Worm (Caenorhabditis elegans) whole organism, early embryonic: Measurements from ENCODE around the gene T07F8.1.
A peak's percentile ranks its signal among the peaks of the same experiment; 100 is the strongest.

Experiments
- B0310.2 ChIP-seq: sonication (generic microtip); optimal IDR thresholded peaks from 2 replicates; lab custom pipeline; 2016; ENCODE audit warnings: mild to moderate bottlenecking, missing genetic modification characterization, missing compliant biosample characterization
- F13C5.2 ChIP-seq: sonication (generic microtip); optimal IDR thresholded peaks from 2 replicates; lab custom pipeline; 2017; ENCODE audit warnings: mild to moderate bottlenecking, missing genetic modification characterization, inconsistent platforms, missing compliant biosample characterization
- aly-1 ChIP-seq: sonication (generic microtip); optimal IDR thresholded peaks from 2 replicates; lab custom pipeline; 2016; ENCODE audit warnings: missing genetic modification characterization, missing compliant biosample characterization
- ama-1 ChIP-seq: fragments of 150-350 bp; optimal IDR thresholded peaks from 2 replicates; lab custom pipeline; 2014
- ceh-13 ChIP-seq: fragments of 200-800 bp; sonication (Bioruptor generic); optimal IDR thresholded peaks from 2 replicates; lab custom pipeline; 2018; ENCODE audit warnings: mild to moderate bottlenecking, missing genetic modification characterization, missing compliant biosample characterization
- ceh-36 ChIP-seq: sonication (generic microtip); optimal IDR thresholded peaks from 2 replicates; lab custom pipeline; 2016; ENCODE audit warnings: missing genetic modification characterization, inconsistent platforms, missing compliant biosample characterization
- ets-7 ChIP-seq: sonication (generic microtip); optimal IDR thresholded peaks from 2 replicates; lab custom pipeline; 2016; ENCODE audit warnings: missing genotype, missing genetic modification characterization, missing compliant biosample characterization
- flt-1 ChIP-seq: fragments of 200-800 bp; sonication (Bioruptor generic); IDR thresholded peaks from 2 replicates; pipeline ENCODE4 v1.3.6; 2022; ENCODE audit warnings: missing genetic modification characterization, missing compliant biosample characterization
- hmbx-1 ChIP-seq: sonication (generic microtip); optimal IDR thresholded peaks from 2 replicates; lab custom pipeline; 2016; ENCODE audit warnings: mild to moderate bottlenecking, missing genetic modification characterization, missing compliant biosample characterization
- hmg-4 ChIP-seq: fragments of 200-800 bp; sonication (Bioruptor generic); optimal IDR thresholded peaks from 2 replicates; lab custom pipeline; 2018; ENCODE audit warnings: mild to moderate bottlenecking, missing genetic modification characterization, missing compliant biosample characterization
- hnd-1 ChIP-seq: sonication (generic microtip); optimal IDR thresholded peaks from 2 replicates; lab custom pipeline; 2016; ENCODE audit warnings: missing genetic modification characterization, missing compliant biosample characterization
- pes-1 ChIP-seq: fragments of 200-800 bp; sonication (Bioruptor generic); IDR thresholded peaks from 2 replicates; pipeline ENCODE4 v1.3.6; 2022; ENCODE audit warnings: missing genetic modification reagents, missing genetic modification characterization, missing compliant biosample characterization
- scrt-1 ChIP-seq: fragments of 200-800 bp; sonication (Bioruptor generic); IDR thresholded peaks from 2 replicates; pipeline ENCODE4 v1.3.6; 2022; ENCODE audit warnings: missing genetic modification characterization, missing compliant biosample characterization
- sea-1 ChIP-seq: fragments of 200-800 bp; sonication (Bioruptor generic); conservative IDR thresholded peaks from 2 replicates; pipeline ENCODE4 v1.3.6; 2022; ENCODE audit warnings: missing genetic modification characterization, missing compliant biosample characterization
- tbx-11 ChIP-seq: fragments of 200-800 bp; sonication (Bioruptor generic); IDR thresholded peaks from 2 replicates; pipeline ENCODE4 v1.3.6; 2022; ENCODE audit warnings: missing genetic modification characterization, missing compliant biosample characterization
- tbx-37 ChIP-seq: fragments of 200-800 bp; sonication (Bioruptor generic); conservative IDR thresholded peaks from 2 replicates; pipeline ENCODE4 v1.3.6; 2022; ENCODE audit warnings: missing genetic modification reagents, missing genetic modification characterization, missing compliant biosample characterization
- tra-4 ChIP-seq: sonication (generic microtip); optimal IDR thresholded peaks from 2 replicates; lab custom pipeline; 2017; ENCODE audit warnings: missing genetic modification characterization, missing compliant biosample characterization

The T07F8.1 gene

DNA sequence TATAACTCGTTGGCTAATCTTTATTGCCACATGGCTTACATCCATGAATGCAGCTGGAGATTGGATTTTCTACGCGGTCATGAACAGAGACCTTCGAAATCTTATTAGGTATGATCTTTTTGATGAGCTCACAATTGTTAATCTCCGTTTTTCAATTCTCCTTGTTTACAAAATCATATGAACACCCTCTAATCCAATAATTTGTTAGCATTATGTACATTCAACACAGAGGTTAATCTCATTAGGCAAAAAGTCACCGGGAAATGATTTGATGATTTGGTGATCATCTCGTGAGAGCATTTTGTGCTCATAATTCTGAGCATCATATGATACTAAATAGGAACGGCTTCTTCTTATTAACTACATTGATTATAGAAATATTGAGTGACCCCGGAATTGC lies 2.0 kb upstream of the T07F8.1 start:
- no peak for TF ChIP-seq pes-1 (GFP tag; lab: Robert Waterston, UW)
- TF ChIP-seq ceh-13, result no peak
- no peak for TF ChIP-seq hnd-1 (tag; lab: Kevin White, UChicago)
- no peak for TF ChIP-seq tbx-11 (GFP tag; lab: Robert Waterston, UW)
- no peak for TF ChIP-seq ceh-36 (tag; lab: Kevin White, UChicago)
- TF ChIP-seq ets-7 (tag; lab: Kevin White, UChicago), result no peak
- no peak for TF ChIP-seq aly-1 (tag; lab: Kevin White, UChicago)
- no peak for TF ChIP-seq hmg-4 (GFP tag; lab: Kevin White, UChicago)

DNA sequence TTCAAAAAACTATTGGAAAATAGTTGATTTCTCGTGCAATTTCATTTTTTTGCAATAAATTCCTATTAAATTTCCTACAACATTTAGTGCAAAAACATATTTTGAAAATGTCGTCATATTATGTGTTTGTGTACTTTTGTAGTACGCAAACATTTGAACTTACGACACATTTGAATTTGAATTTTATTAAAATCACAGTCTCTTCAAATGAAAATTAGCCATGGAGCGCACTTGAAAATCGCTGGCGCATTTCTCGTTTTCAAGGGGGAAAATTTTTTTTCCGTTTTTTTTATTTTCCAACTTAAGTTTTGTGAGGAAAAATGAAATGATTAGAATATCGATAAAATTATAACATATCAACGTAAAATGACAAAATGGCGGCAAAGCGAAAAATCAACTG lies 649 bp upstream of the T07F8.1 start:
- no peak for TF ChIP-seq hmg-4 (GFP tag; lab: Kevin White, UChicago)
- no peak for TF ChIP-seq tra-4 (tag; lab: Kevin White, UChicago)
- no peak for TF ChIP-seq F13C5.2 (tag; lab: Kevin White, UChicago)
- TF ChIP-seq sea-1 (GFP tag; lab: Robert Waterston, UW), result no peak
- TF ChIP-seq flt-1 (GFP tag; lab: Robert Waterston, UW), result no peak
- no peak for TF ChIP-seq ets-7 (tag; lab: Kevin White, UChicago)

DNA sequence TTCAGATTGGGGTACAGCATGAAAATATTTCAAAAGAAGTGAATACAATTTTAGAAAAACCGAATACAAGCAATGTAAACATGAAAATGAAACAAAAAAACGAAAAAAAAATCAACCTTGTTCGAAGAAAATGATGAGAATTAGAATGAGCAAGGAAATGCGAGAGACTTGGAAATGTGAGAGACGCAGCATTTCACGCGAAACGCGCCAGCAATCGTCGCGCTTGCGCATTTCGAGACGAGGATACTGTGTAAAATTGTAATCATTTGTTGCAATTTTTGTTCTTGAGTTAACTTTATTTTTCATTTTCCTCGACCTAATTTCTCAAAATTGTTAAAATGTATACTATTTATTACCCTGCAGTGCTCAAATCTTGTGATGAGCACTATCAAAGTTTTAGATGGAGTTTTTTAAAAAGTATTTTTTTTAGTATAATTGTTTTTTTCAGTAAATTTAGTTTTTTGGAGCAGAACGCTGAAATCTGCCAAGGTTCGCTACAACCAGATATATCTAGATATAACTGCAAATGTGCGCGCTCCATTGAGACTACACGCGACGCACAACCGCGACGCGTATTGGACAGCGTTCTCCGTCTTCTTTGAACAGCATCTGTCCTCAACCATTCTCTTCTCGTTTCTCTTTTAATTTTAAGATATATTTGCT lies 3.9 kb downstream of the T07F8.1 start, which contains the start of gene fust-1:
Gene fust-1, plus strand, starts transcription at position 613 of the 663 bp plus-strand sequence.
- TF ChIP-seq hnd-1 (tag; lab: Kevin White, UChicago), result peak; percentile 1
- peak; percentile 19 for TF ChIP-seq hmbx-1
- TF ChIP-seq ama-1 (lab: Kevin White, UChicago), result no peak
- TF ChIP-seq sea-1 (GFP tag; lab: Robert Waterston, UW), result no peak; the same call in 1 of the 2 replicates
- no peak for TF ChIP-seq aly-1 (tag; lab: Kevin White, UChicago)
- TF ChIP-seq tbx-11 (GFP tag; lab: Robert Waterston, UW), result peak; percentile 48; the same call in 1 of the 2 replicates
- TF ChIP-seq ceh-36 (tag; lab: Kevin White, UChicago), result peak; percentile 39
- peak; percentile 77 for TF ChIP-seq pes-1 (GFP tag; lab: Robert Waterston, UW)
- TF ChIP-seq tbx-37 (GFP tag; lab: Robert Waterston, UW), result peak; percentile 33; the same call in 1 of the 2 replicates
- TF ChIP-seq tra-4 (tag; lab: Kevin White, UChicago), result no peak
- peak; percentile 46 for TF ChIP-seq hmg-4 (GFP tag; lab: Kevin White, UChicago)
- TF ChIP-seq flt-1 (GFP tag; lab: Robert Waterston, UW), result peak; percentile 64; the same call in 1 of the 2 replicates
- no peak for TF ChIP-seq ets-7 (tag; lab: Kevin White, UChicago)
- TF ChIP-seq F13C5.2 (tag; lab: Kevin White, UChicago), result peak; percentile 89
- TF ChIP-seq scrt-1 (GFP tag; lab: Robert Waterston, UW), result peak; percentile 58; the same call in 1 of the 2 replicates

DNA sequence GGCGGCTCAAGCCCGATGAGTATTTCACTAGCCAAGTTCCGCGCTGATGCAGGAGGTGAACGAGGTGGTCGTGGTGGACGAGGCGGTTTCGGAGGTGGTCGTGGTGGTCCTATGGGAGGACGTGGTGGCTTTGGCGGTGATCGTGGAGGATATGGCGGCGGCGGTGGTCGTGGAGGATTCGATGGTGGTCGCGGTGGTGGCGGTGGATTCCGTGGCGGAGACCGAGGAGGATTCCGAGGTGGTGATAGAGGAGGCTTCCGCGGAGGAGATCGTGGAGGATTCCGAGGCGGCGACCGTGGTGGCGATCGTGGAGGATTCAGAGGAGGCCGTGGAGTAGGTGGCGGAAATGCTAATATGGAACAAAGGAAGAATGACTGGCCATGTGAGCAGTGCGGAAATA lies 6.5 kb downstream of the T07F8.1 start:
- TF ChIP-seq hmbx-1, result no peak
- peak; percentile 38 for TF ChIP-seq aly-1 (tag; lab: Kevin White, UChicago)

DNA sequence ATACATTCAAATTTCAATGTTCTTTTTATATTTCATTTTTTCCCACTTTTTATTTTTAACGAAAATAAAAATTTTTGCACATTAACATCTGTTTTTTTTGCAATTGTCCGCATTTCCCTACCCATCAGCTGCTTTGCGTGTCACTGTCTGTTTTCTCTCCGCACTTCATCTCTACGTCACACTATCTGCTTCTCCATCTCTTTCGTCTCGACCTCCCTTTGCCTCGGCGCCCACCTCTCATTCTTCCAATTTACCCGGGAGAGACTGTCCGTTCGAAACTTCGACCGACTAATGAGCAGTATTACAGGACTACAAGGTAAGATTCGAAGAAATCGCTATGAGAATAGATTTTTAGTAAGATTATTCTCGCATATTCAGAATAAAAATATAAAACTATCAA lies 7.2 kb downstream of the T07F8.1 start, which contains the start of gene C27H5.2:
Gene C27H5.2, plus strand, starts transcription at position 190 of the 400 bp plus-strand sequence.
- TF ChIP-seq F13C5.2 (tag; lab: Kevin White, UChicago) (no peak), ceh-36 (tag; lab: Kevin White, UChicago) (no peak)

DNA sequence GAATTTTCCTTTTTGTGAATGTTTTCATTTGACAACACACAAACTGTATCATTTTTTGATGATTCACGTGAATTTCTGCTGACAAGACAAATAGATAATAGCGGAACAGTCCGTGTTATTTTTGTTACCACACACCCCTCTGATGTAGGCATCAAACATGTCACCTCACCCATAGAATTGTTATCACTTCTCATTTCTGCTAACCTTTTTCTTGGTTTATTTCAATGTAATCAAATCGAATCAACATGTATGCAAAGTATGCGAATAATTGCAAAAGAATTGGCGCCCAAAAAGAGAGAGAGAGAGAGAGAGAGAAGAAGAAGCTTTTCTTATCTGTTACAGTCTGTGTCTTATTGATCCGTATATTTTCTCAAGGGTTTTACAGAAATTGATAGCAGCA lies 9.2 kb downstream of the T07F8.1 start:
- TF ChIP-seq tra-4 (tag; lab: Kevin White, UChicago) (no peak), flt-1 (GFP tag; lab: Robert Waterston, UW) (no peak), ceh-36 (tag; lab: Kevin White, UChicago) (no peak), aly-1 (tag; lab: Kevin White, UChicago) (no peak), hmbx-1 (no peak), pes-1 (GFP tag; lab: Robert Waterston, UW) (no peak), B0310.2 (tag; lab: Kevin White, UChicago) (no peak), ceh-13 (no peak)

DNA sequence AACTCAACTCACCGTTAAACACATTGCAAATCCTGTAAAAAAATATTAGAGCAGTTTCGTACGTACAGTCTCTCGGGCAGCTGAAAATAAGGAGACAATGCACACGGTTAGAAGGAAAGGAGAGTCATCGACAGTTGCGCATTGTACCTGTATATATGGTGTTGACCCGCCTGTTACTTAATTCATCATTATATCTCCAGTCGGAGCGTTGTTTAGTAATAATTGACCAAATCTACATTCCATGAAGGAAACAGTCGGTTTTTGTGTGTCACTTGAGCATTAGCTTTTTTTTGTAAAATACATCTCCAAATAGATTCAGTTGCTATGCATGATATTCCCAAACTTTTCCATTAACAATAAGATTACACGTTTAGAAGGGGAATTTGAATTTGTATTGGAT lies 13.3 kb downstream of the T07F8.1 start, which contains the start of gene C27H5.12:
Gene C27H5.12, minus strand, starts transcription at position 101 of the 400 bp plus-strand sequence.
- TF ChIP-seq tbx-11 (GFP tag; lab: Robert Waterston, UW), result no peak
- TF ChIP-seq F13C5.2 (tag; lab: Kevin White, UChicago), result no peak
- TF ChIP-seq scrt-1 (GFP tag; lab: Robert Waterston, UW), result no peak
- no peak for TF ChIP-seq tbx-37 (GFP tag; lab: Robert Waterston, UW)
- TF ChIP-seq ceh-36 (tag; lab: Kevin White, UChicago), result no peak
- no peak for TF ChIP-seq pes-1 (GFP tag; lab: Robert Waterston, UW)
- no peak for TF ChIP-seq hmg-4 (GFP tag; lab: Kevin White, UChicago)
- no peak for TF ChIP-seq ama-1 (lab: Kevin White, UChicago)
- no peak for TF ChIP-seq tra-4 (tag; lab: Kevin White, UChicago)
- no peak for TF ChIP-seq sea-1 (GFP tag; lab: Robert Waterston, UW)
- TF ChIP-seq hnd-1 (tag; lab: Kevin White, UChicago), result no peak
- TF ChIP-seq ets-7 (tag; lab: Kevin White, UChicago), result no peak
- TF ChIP-seq hmbx-1, result no peak
- no peak for TF ChIP-seq aly-1 (tag; lab: Kevin White, UChicago)
- no peak for TF ChIP-seq ceh-13
- no peak for TF ChIP-seq flt-1 (GFP tag; lab: Robert Waterston, UW)
- no peak for TF ChIP-seq B0310.2 (tag; lab: Kevin White, UChicago)
